Fruit fly (Drosophila melanogaster): ENCODE measurements around the gene twin.
A peak's percentile ranks its signal among the peaks of the same experiment; 100 is the strongest.

twin gene

DNA sequence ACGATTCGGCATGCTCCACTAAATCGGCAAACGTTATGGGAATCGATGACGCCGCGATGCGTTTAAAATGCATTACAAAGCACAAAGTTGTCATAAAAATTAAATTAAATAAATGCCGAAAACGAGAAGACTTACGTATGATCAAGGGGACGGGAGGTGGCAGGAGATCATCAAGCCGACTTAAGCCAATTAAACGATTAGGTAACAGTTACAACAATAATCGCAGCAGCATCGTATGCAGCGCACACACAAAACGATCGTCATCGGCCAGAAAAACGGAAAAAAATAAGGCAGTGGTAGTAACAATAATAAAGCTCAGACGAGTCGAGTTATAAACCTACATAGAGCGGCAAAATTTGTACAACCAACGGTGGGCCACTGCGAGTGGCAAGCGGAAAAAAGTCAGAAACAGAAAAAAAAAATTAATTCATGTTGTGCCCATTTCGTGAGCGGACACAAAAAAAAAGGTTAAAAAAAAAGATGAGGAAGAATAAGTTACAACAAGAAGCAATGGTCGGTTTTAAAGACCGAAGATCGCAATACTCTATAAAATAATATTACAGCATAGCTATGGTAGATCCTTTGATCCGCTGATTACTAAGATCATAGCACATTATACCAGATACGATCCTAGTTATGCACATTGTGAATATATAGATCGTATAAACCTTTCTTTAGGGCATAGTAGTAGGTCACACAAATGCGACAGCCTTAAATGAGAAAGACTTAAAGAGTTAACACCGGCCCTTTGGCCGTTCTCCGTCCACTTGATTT lies 15.2 kb downstream of the twin start (continued):
- TF ChIP-seq CG13624 (GFP tag; optimal IDR thresholded peaks at IDR 0.05) (no peak), CG10565 (GFP tag; optimal IDR thresholded peaks at IDR 0.05) (no peak), CG6689 (GFP tag; IDR thresholded peaks at IDR 0.05) (peak; percentile 52), CG8281 (tag; optimal IDR thresholded peaks at IDR 0.05) (no peak), bbx (GFP tag; IDR thresholded peaks at IDR 0.05; ENCODE audit: partially characterized antibody) (no peak), CG10147 (GFP tag; optimal IDR thresholded peaks at IDR 0.05) (no peak), Sry-β (GFP tag; optimal IDR thresholded peaks at IDR 0.05) (no peak), fd96Cb (tag; optimal IDR thresholded peaks at IDR 0.05) (peak; percentile 62), Chrac-16 (GFP tag; optimal IDR thresholded peaks at IDR 0.05) (peak; percentile 4), stwl (tag; optimal IDR thresholded peaks at IDR 0.05) (no peak), CG1603 (tag; optimal IDR thresholded peaks at IDR 0.05) (peak; percentile 77), hth (optimal IDR thresholded peaks at IDR 0.05) (no peak), CG7357 (GFP tag; IDR thresholded peaks at IDR 0.05) (0 out of 3 replicates have a peak, but pooled peaks have one; percentile 36), CG17802 (tag; optimal IDR thresholded peaks at IDR 0.05) (no peak), CG12659 (GFP tag; optimal IDR thresholded peaks at IDR 0.05) (peak; percentile 19), CG34224 (GFP tag; IDR thresholded peaks at IDR 0.05; ENCODE audit: partially characterized antibody) (no peak), CG6765 (GFP tag; optimal IDR thresholded peaks at IDR 0.05) (no peak), Tbp (GFP tag; optimal IDR thresholded peaks at IDR 0.05) (no peak), CG9609 (GFP tag; optimal IDR thresholded peaks at IDR 0.05) (no peak), pros (GFP tag; optimal IDR thresholded peaks at IDR 0.05) (no peak), Mad (GFP tag; optimal IDR thresholded peaks at IDR 0.05) (no peak), NK7.1 (GFP tag; optimal IDR thresholded peaks at IDR 0.05) (no peak), ash1 (GFP tag; optimal IDR thresholded peaks at IDR 0.05) (no peak), CG6254 (GFP tag; optimal IDR thresholded peaks at IDR 0.05) (peak; percentile 31), tio (GFP tag; optimal IDR thresholded peaks at IDR 0.05) (no peak), CG1602 (GFP tag; optimal IDR thresholded peaks at IDR 0.05) (no peak), pho (GFP tag; optimal IDR thresholded peaks at IDR 0.05) (no peak), odd (GFP tag; optimal IDR thresholded peaks at IDR 0.05) (peak; percentile 12), Bteb2 (GFP tag; optimal IDR thresholded peaks at IDR 0.05) (no peak), CG17829 (tag; optimal IDR thresholded peaks at IDR 0.05) (peak; percentile 52), ftz-f1 (GFP tag; optimal IDR thresholded peaks at IDR 0.05) (no peak), crp (GFP tag; optimal IDR thresholded peaks at IDR 0.05) (no peak), hbn (GFP tag; IDR thresholded peaks at IDR 0.05; ENCODE audit: partially characterized antibody) (no peak), CG14441 (GFP tag; IDR thresholded peaks at IDR 0.05) (peak; percentile 51), Fer2 (tag; optimal IDR thresholded peaks at IDR 0.05) (no peak), psq (GFP tag; optimal IDR thresholded peaks at IDR 0.05) (no peak), D19B (GFP tag; optimal IDR thresholded peaks at IDR 0.05) (no peak), Eip74EF (GFP tag; optimal IDR thresholded peaks at IDR 0.05) (peak in 1 of 2 experiments; percentile 61), CG14710 (tag; optimal IDR thresholded peaks at IDR 0.05) (peak; percentile 41), CG11085 (GFP tag; IDR thresholded peaks at IDR 0.05) (no peak), CG4707 (GFP tag; optimal IDR thresholded peaks at IDR 0.05) (peak; percentile 47), crol (GFP tag; IDR thresholded peaks at IDR 0.05) (no peak), ro (GFP tag; IDR thresholded peaks at IDR 0.05) (no peak), CG31441 (GFP tag; IDR thresholded peaks at IDR 0.05) (peak; percentile 50; the same call in 1 of the 2 replicates), BEAF-32 (GFP tag; optimal IDR thresholded peaks at IDR 0.05) (no peak), CG9215 (GFP tag; IDR thresholded peaks at IDR 0.05) (no peak), Bdp1 (GFP tag; optimal IDR thresholded peaks at IDR 0.05) (no peak), Nf-YC (tag; optimal IDR thresholded peaks at IDR 0.05) (no peak), abd-A (tag; optimal IDR thresholded peaks at IDR 0.05) (no peak)
